Worm (Caenorhabditis elegans): ENCODE measurements around the gene F20B6.9.

F20B6.9 gene

DNA sequence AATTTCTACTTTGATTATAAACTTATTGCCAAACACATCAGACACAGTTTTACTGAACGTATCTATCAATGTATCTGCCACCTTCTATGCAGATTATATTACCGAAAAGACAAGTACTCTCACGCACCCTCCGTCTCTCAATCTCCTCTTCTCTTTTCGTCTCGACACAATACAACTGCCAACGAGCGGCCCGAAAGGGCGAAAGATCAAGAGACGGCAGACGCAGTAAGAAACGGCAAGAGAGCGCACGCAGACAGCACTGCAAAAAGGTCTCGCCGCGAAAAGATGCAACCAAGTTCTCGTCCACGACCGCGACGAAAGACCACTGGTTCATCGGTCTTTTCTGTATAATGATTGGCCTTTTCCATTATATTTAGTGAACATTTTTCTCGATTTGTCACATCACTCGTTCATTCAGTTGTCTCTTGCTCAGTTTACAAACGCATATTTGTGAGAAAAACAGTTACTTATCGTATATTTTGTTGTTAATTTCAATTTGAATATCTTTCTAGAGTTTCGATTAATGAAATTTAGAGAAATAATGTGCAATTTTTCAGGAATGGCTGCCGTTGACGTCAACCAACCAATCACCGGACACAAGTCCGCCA lies 16.6 kb downstream of the F20B6.9 start, which contains the start of gene vha-12 (continued):
- TF ChIP-seq nfya-1 (tag; optimal IDR thresholded peaks at IDR 0.05) (peak; percentile 86), pat-9 (tag; optimal IDR thresholded peaks at IDR 0.05) (no peak), hlh-8 (tag; optimal IDR thresholded peaks at IDR 0.05) (no peak), odd-2 (tag; optimal IDR thresholded peaks at IDR 0.05) (no peak), syd-9 (tag; optimal IDR thresholded peaks at IDR 0.05) (no peak), ceh-14 (tag; optimal IDR thresholded peaks at IDR 0.05) (peak; percentile 18), ceh-24 (tag; optimal IDR thresholded peaks at IDR 0.05) (no peak), unc-86 (tag; optimal IDR thresholded peaks at IDR 0.05) (no peak), F13H6.1 (tag; optimal IDR thresholded peaks at IDR 0.05) (no peak), gmeb-2 (tag; optimal IDR thresholded peaks at IDR 0.05) (no peak), pax-1 (tag; optimal IDR thresholded peaks at IDR 0.05) (peak; percentile 76), ref-2 (tag; optimal IDR thresholded peaks at IDR 0.05) (no peak)

ce11 chrX:4186656-4187055 lies 20.6 kb downstream of the F20B6.9 start, which contains the start of gene mrp-6:
Gene mrp-6, minus strand, starts transcription at chrX:4186756.
- TF ChIP-seq npax-4 (tag; optimal IDR thresholded peaks at IDR 0.05) = no peak
- no peak for TF ChIP-seq tbx-7 (tag; optimal IDR thresholded peaks at IDR 0.05)
- TF ChIP-seq fkh-6 (tag; optimal IDR thresholded peaks at IDR 0.05) = no peak
- TF ChIP-seq zip-5 (tag; optimal IDR thresholded peaks at IDR 0.05) = no peak
- TF ChIP-seq ceh-48 (tag; optimal IDR thresholded peaks at IDR 0.05) = no peak
- TF ChIP-seq ztf-16 (tag; optimal IDR thresholded peaks at IDR 0.05) = no peak
- no peak for TF ChIP-seq sox-2 (GFP tag; IDR thresholded peaks at IDR 0.05)
- TF ChIP-seq syd-9 (tag; optimal IDR thresholded peaks at IDR 0.05) = no peak
- no peak for TF ChIP-seq dve-1 (tag; optimal IDR thresholded peaks at IDR 0.05)
- no peak for TF ChIP-seq gmeb-2 (tag; optimal IDR thresholded peaks at IDR 0.05)
- TF ChIP-seq ets-4 (tag; optimal IDR thresholded peaks at IDR 0.05) = no peak

ce11 chrX:4177394-4177793 lies 29.9 kb downstream of the F20B6.9 start, which contains the start of gene ZK470.6:
Gene ZK470.6, minus strand, starts transcription at chrX:4177494.
- TF ChIP-seq odd-2 (tag; optimal IDR thresholded peaks at IDR 0.05) (no peak), unc-55 (GFP tag; optimal IDR thresholded peaks at IDR 0.05) (no peak), ceh-31 (tag; optimal IDR thresholded peaks at IDR 0.05) (no peak), fkh-6 (tag; optimal IDR thresholded peaks at IDR 0.05) (no peak), madf-2 (tag; optimal IDR thresholded peaks at IDR 0.05) (no peak), ceh-9 (tag; optimal IDR thresholded peaks at IDR 0.05) (no peak), ceh-2 (tag; optimal IDR thresholded peaks at IDR 0.05) (no peak), hlh-15 (tag; optimal IDR thresholded peaks at IDR 0.05) (no peak), ets-4 (tag; optimal IDR thresholded peaks at IDR 0.05) (no peak), hlh-30 (tag; optimal IDR thresholded peaks at IDR 0.05; ENCODE audit: insufficient read depth) (no peak), nhr-11 (tag; optimal IDR thresholded peaks at IDR 0.05) (no peak), pqm-1 (tag; optimal IDR thresholded peaks at IDR 0.05) (no peak), ceh-48 (tag; optimal IDR thresholded peaks at IDR 0.05) (no peak), lin-11 (tag; optimal IDR thresholded peaks at IDR 0.05) (no peak), ttx-3 (tag; optimal IDR thresholded peaks at IDR 0.05) (no peak), ceh-30 (tag; optimal IDR thresholded peaks at IDR 0.05) (no peak)

ce11 chrX:4167150-4167549 lies 40.1 kb downstream of the F20B6.9 start, which contains the start of gene ZK470.14:
Gene ZK470.14, plus strand, starts transcription at chrX:4167450.
- no peak for TF ChIP-seq mec-3 (tag; optimal IDR thresholded peaks at IDR 0.05; ENCODE audit: borderline replicate concordance)
- no peak for TF ChIP-seq gmeb-2 (tag; optimal IDR thresholded peaks at IDR 0.05)
- no peak for TF ChIP-seq pqm-1 (tag; optimal IDR thresholded peaks at IDR 0.05)
- TF ChIP-seq hlh-30 (tag; optimal IDR thresholded peaks at IDR 0.05; ENCODE audit: insufficient read depth) = no peak

- TF ChIP-seq unc-42 (tag; optimal IDR thresholded peaks at IDR 0.05) = peak; percentile 40
- no peak for TF ChIP-seq sdc-2 (tag; optimal IDR thresholded peaks at IDR 0.05)
These were observed 43.9 kb downstream of the F20B6.9 start, which contains the start of gene ZK470.1 for ce11 chrX:4163391-4163790. Gene ZK470.1, plus strand, starts transcription at chrX:4163691.

Data from whole organism, late embryonic.